Worm (Caenorhabditis elegans): ENCODE measurements around the gene C55B6.4.

DNA sequence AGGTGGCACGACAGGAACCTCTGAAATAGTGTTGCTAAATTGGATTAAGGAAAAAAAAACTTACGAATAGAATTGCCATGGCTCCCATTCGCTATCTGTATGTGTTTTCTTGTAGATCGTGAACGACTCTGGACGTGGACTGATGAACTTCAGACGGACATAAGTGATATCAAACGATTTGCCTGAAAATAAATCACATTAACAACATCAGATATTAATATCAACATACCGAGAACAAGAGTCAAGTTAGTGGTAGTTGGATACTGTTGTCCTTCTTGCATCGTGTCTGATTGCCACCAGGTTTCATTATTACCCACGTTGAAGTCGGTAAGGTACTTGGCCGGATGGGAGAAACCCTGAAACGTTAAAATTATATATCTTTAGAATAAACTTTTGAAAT is 37.8 kb downstream of the C55B6.4 start:
- TF ChIP-seq ztf-23 (GFP tag; IDR thresholded peaks at IDR 0.05): no peak
- TF ChIP-seq flt-1 (GFP tag; IDR thresholded peaks at IDR 0.05): no peak
- TF ChIP-seq ref-1 (GFP tag; conservative IDR thresholded peaks at IDR 0.05): no peak
- no peak for TF ChIP-seq med-1 (GFP tag; optimal IDR thresholded peaks at IDR 0.05; ENCODE audit: insufficient read depth)
- TF ChIP-seq cog-1 (tag; optimal IDR thresholded peaks at IDR 0.05): no peak
- no peak for TF ChIP-seq klf-2 (GFP tag; conservative IDR thresholded peaks at IDR 0.05)
